Fruit fly (Drosophila melanogaster) whole organism, embryonic: ENCODE measurements around the gene Shawn.
A peak's percentile ranks its signal among the peaks of the same experiment; 100 is the strongest.

Experiments
- Bteb2 ChIP-seq: fragments of 200-800 bp; sonication (Bioruptor generic); optimal IDR thresholded peaks from 2 replicates; lab custom pipeline; 2016; ENCODE audit warnings: missing biosample characterization, missing genetic modification characterization
- CG10147 ChIP-seq: fragments of 200-800 bp; sonication (Bioruptor generic); optimal IDR thresholded peaks from 2 replicates; lab custom pipeline; 2019; ENCODE audit warnings: missing biosample characterization, mild to moderate bottlenecking, missing genetic modification characterization, moderate library complexity
- CG10543 ChIP-seq: fragments of 200-800 bp; sonication (Bioruptor generic); optimal IDR thresholded peaks from 3 replicates; lab custom pipeline; 2017; ENCODE audit warnings: missing biosample characterization, mild to moderate bottlenecking, missing genetic modification characterization, moderate library complexity
- CG10959 ChIP-seq: fragments of 200-800 bp; sonication (Bioruptor generic); IDR thresholded peaks from 2 replicates; pipeline ENCODE4 v1.3.6; 2022; ENCODE audit warnings: missing biosample characterization, missing genetic modification characterization
- CG11247 ChIP-seq: fragments of 200-800 bp; sonication (Bioruptor generic); IDR thresholded peaks from 2 replicates; pipeline ENCODE4 v1.3.6; 2022; ENCODE audit warnings: missing biosample characterization, missing genetic modification characterization
- CG11398 ChIP-seq: fragments of 200-800 bp; sonication (Bioruptor generic); optimal IDR thresholded peaks from 2 replicates; lab custom pipeline; 2016; ENCODE audit warnings: missing biosample characterization, missing genetic modification characterization
- CG14014 ChIP-seq: fragments of 200-800 bp; sonication (Bioruptor generic); IDR thresholded peaks from 2 replicates; pipeline ENCODE4 v1.3.6; 2022; ENCODE audit warnings: missing biosample characterization, missing genetic modification characterization
- CG14860 ChIP-seq: fragments of 200-800 bp; sonication (Bioruptor generic); IDR thresholded peaks from 3 replicates; pipeline ENCODE4 v1.3.6; 2022; ENCODE audit warnings: missing biosample characterization, missing genetic modification characterization; ENCODE audit not compliant: partially characterized antibody
- CG15479 ChIP-seq: fragments of 200-800 bp; sonication (Bioruptor generic); optimal IDR thresholded peaks from 3 replicates; lab custom pipeline; 2019; ENCODE audit warnings: missing biosample characterization, mild to moderate bottlenecking, missing genetic modification characterization, moderate library complexity
- CG4707 ChIP-seq: fragments of 200-800 bp; sonication (Bioruptor generic); optimal IDR thresholded peaks from 2 replicates; lab custom pipeline; 2018; ENCODE audit warnings: missing biosample characterization, mild to moderate bottlenecking, missing genetic modification characterization, moderate library complexity
- CG4820 ChIP-seq: fragments of 200-800 bp; sonication (Bioruptor generic); optimal IDR thresholded peaks from 3 replicates; lab custom pipeline; 2016; ENCODE audit warnings: missing biosample characterization, missing genetic modification characterization
- CG6175 ChIP-seq: fragments of 200-800 bp; sonication (Bioruptor generic); IDR thresholded peaks from 3 replicates; pipeline ENCODE4 v1.3.6; 2022; ENCODE audit warnings: missing biosample characterization, missing genetic modification characterization
- CG6765 ChIP-seq: fragments of 200-800 bp; sonication (Bioruptor generic); optimal IDR thresholded peaks from 3 replicates; lab custom pipeline; 2017; ENCODE audit warnings: missing biosample characterization, mild to moderate bottlenecking, missing genetic modification characterization
- CG8089 ChIP-seq: fragments of 200-800 bp; sonication (Bioruptor generic); optimal IDR thresholded peaks from 3 replicates; lab custom pipeline; 2016; ENCODE audit warnings: missing biosample characterization, missing genetic modification characterization
- CG9932 ChIP-seq: fragments of 200-800 bp; sonication (Bioruptor generic); IDR thresholded peaks from 2 replicates; pipeline ENCODE4 v1.3.6; 2022; ENCODE audit warnings: missing biosample characterization, missing genetic modification characterization
- CTCF ChIP-seq: fragments of 200-800 bp; sonication (Bioruptor generic); optimal IDR thresholded peaks from 2 replicates; lab custom pipeline; 2017; ENCODE audit warnings: missing biosample characterization, mild to moderate bottlenecking, missing genetic modification characterization, moderate library complexity
- Dek ChIP-seq: fragments of 200-800 bp; sonication (Bioruptor generic); optimal IDR thresholded peaks from 3 replicates; lab custom pipeline; 2019; ENCODE audit warnings: missing biosample characterization, mild to moderate bottlenecking, missing genetic modification characterization, moderate library complexity
- ERR ChIP-seq: fragments of 200-800 bp; sonication (Bioruptor generic); optimal IDR thresholded peaks from 2 replicates; lab custom pipeline; 2016; ENCODE audit warnings: missing biosample characterization, missing genetic modification characterization
- Eip74EF ChIP-seq, 2 experiments: fragments of 200-800 bp in 1 of 2; fragments of >200 bp in 1 of 2; sonication (Bioruptor generic) in 1 of 2; optimal IDR thresholded peaks; 2 replicates each; lab custom pipeline; 2017 to 2019; ENCODE audit warnings: missing biosample characterization in 2 of 2, missing genetic modification characterization in 2 of 2, mild to moderate bottlenecking in 1 of 2, moderate library complexity in 1 of 2
- Elba2 ChIP-seq: fragments of 200-800 bp; sonication (Bioruptor generic); optimal IDR thresholded peaks from 3 replicates; lab custom pipeline; 2016; ENCODE audit warnings: missing biosample characterization, missing genetic modification characterization
- GATAe ChIP-seq: fragments of 200-800 bp; sonication (Bioruptor generic); conservative IDR thresholded peaks from 2 replicates; pipeline ENCODE4 v1.3.6; 2022; ENCODE audit warnings: missing biosample characterization, missing genetic modification characterization
- H2.0 ChIP-seq: fragments of 200-800 bp; sonication (Bioruptor generic); IDR thresholded peaks from 2 replicates; pipeline ENCODE4 v1.3.6; 2022; ENCODE audit warnings: missing biosample characterization, missing genetic modification characterization
- HHEX ChIP-seq: fragments of 200-800 bp; sonication (Bioruptor generic); optimal IDR thresholded peaks from 3 replicates; lab custom pipeline; 2017; ENCODE audit warnings: missing biosample characterization, mild to moderate bottlenecking, missing genetic modification characterization, missing genetic modification reagents
- HmgD ChIP-seq: fragments of 200-800 bp; sonication (Bioruptor generic); optimal IDR thresholded peaks from 3 replicates; lab custom pipeline; 2016; ENCODE audit warnings: missing biosample characterization, missing genetic modification characterization
- MESR4 ChIP-seq: fragments of 200-800 bp; sonication (Bioruptor generic); optimal IDR thresholded peaks from 2 replicates; lab custom pipeline; 2018; ENCODE audit warnings: missing biosample characterization, mild to moderate bottlenecking, missing genetic modification characterization, moderate library complexity
- Mad ChIP-seq: fragments of 200-800 bp; sonication (Bioruptor generic); optimal IDR thresholded peaks from 2 replicates; lab custom pipeline; 2016; ENCODE audit warnings: missing biosample characterization, missing genetic modification characterization
- Max ChIP-seq: fragments of 200-800 bp; sonication (Bioruptor generic); optimal IDR thresholded peaks from 2 replicates; lab custom pipeline; 2016; ENCODE audit warnings: missing biosample characterization, mild to moderate bottlenecking, missing genetic modification characterization
- Mrtf ChIP-seq: fragments of 200-800 bp; sonication (Bioruptor generic); IDR thresholded peaks from 3 replicates; pipeline ENCODE4 v1.3.6; 2022; ENCODE audit warnings: missing biosample characterization, missing genetic modification characterization
- Sox102F ChIP-seq: fragments of 200-800 bp; sonication (Bioruptor generic); optimal IDR thresholded peaks from 2 replicates; lab custom pipeline; 2018; ENCODE audit warnings: missing biosample characterization, mild to moderate bottlenecking, missing genetic modification characterization, moderate library complexity
- Taf1 ChIP-seq: fragments of 200-800 bp; sonication (Bioruptor generic); IDR thresholded peaks from 2 replicates; pipeline ENCODE4 v1.3.6; 2022; ENCODE audit warnings: missing biosample characterization, missing genetic modification characterization
- Trl ChIP-seq, 3 experiments: fragments of >200 bp in 2 of 3; fragments of 200-800 bp in 1 of 3; sonication (Bioruptor generic) in 1 of 3; optimal IDR thresholded peaks; 2 replicates in 1 of 3; 3 replicates in 2 of 3; lab custom pipeline; 2016 to 2017; ENCODE audit warnings: missing biosample characterization in 1 of 3, missing genetic modification characterization in 1 of 3
- ara ChIP-seq: fragments of 200-800 bp; sonication (Bioruptor generic); IDR thresholded peaks from 2 replicates; pipeline ENCODE4 v1.3.6; 2022; ENCODE audit warnings: missing biosample characterization, missing genetic modification characterization
- cas ChIP-seq: fragments of 200-800 bp; sonication (Bioruptor generic); IDR thresholded peaks from 2 replicates; pipeline ENCODE4 v1.3.6; 2022; ENCODE audit warnings: missing biosample characterization, missing genetic modification characterization
- fru ChIP-seq: fragments of >200 bp; optimal IDR thresholded peaks from 2 replicates; lab custom pipeline; 2017
- gfzf ChIP-seq: fragments of 200-800 bp; sonication (Bioruptor generic); optimal IDR thresholded peaks from 2 replicates; lab custom pipeline; 2016; ENCODE audit warnings: missing biosample characterization, mild to moderate bottlenecking, missing genetic modification characterization, moderate library complexity
- hb ChIP-seq: fragments of 200-800 bp; sonication (Bioruptor generic); IDR thresholded peaks from 3 replicates; pipeline ENCODE4 v1.3.6; 2022; ENCODE audit warnings: missing biosample characterization, missing genetic modification characterization; ENCODE audit not compliant: partially characterized antibody
- ind ChIP-seq: fragments of 200-800 bp; sonication (Bioruptor generic); optimal IDR thresholded peaks from 3 replicates; lab custom pipeline; 2016; ENCODE audit warnings: missing biosample characterization, missing genetic modification characterization
- kni ChIP-seq: fragments of 200-800 bp; sonication (Bioruptor generic); optimal IDR thresholded peaks from 3 replicates; lab custom pipeline; 2017; ENCODE audit warnings: mild to moderate bottlenecking, missing biosample characterization, missing genetic modification reagents, missing genetic modification characterization
- lbe ChIP-seq: fragments of 200-800 bp; sonication (Bioruptor generic); optimal IDR thresholded peaks from 2 replicates; lab custom pipeline; 2016; ENCODE audit warnings: missing biosample characterization, mild to moderate bottlenecking, missing genetic modification characterization
- odd ChIP-seq: fragments of 200-800 bp; sonication (Bioruptor generic); optimal IDR thresholded peaks from 2 replicates; lab custom pipeline; 2017; ENCODE audit warnings: missing biosample characterization, mild to moderate bottlenecking, missing genetic modification characterization
- pan ChIP-seq, 4 experiments: fragments of >200 bp in 3 of 4; fragments of 200-800 bp in 1 of 4; sonication (Bioruptor generic) in 1 of 4; optimal IDR thresholded peaks in 3 of 4; IDR thresholded peaks in 1 of 4; 2 replicates each; pipeline versions ENCODE4 v1.3.6 to Lab custom; 2017 to 2022; ENCODE audit warnings: missing biosample characterization in 2 of 4, missing genetic modification characterization in 2 of 4, mixed read lengths in 1 of 4
- pho ChIP-seq: fragments of 200-800 bp; sonication (Bioruptor generic); optimal IDR thresholded peaks from 2 replicates; lab custom pipeline; 2016; ENCODE audit warnings: missing biosample characterization, missing genetic modification characterization
- rib ChIP-seq: fragments of 200-800 bp; sonication (Bioruptor generic); IDR thresholded peaks from 2 replicates; pipeline ENCODE4 v1.3.6; 2022; ENCODE audit warnings: missing biosample characterization, missing genetic modification characterization
- schlank ChIP-seq: fragments of 200-800 bp; sonication (Bioruptor generic); optimal IDR thresholded peaks from 2 replicates; lab custom pipeline; 2018; ENCODE audit warnings: missing biosample characterization, mild to moderate bottlenecking, missing genetic modification characterization
- slou ChIP-seq: fragments of 200-800 bp; sonication (Bioruptor generic); optimal IDR thresholded peaks from 3 replicates; lab custom pipeline; 2016; ENCODE audit warnings: missing biosample characterization, missing genetic modification characterization
- tap ChIP-seq: fragments of 200-800 bp; optimal IDR thresholded peaks from 3 replicates; lab custom pipeline; 2019; ENCODE audit warnings: missing biosample characterization, mild to moderate bottlenecking, missing genetic modification characterization, moderate library complexity
- tll ChIP-seq, 2 experiments: fragments of 200-800 bp in 1 of 2; fragments of >200 bp in 1 of 2; sonication (Bioruptor generic) in 1 of 2; optimal IDR thresholded peaks; 2 replicates each; lab custom pipeline; 2017 to 2019; ENCODE audit warnings: missing biosample characterization in 2 of 2, missing genetic modification characterization in 2 of 2, mild to moderate bottlenecking in 1 of 2, moderate library complexity in 1 of 2
- tup ChIP-seq: fragments of 200-800 bp; sonication (Bioruptor generic); optimal IDR thresholded peaks from 2 replicates; lab custom pipeline; 2016; ENCODE audit warnings: missing biosample characterization, mild to moderate bottlenecking, missing genetic modification characterization, moderate library complexity
- tx ChIP-seq: fragments of 200-800 bp; sonication (Bioruptor generic); optimal IDR thresholded peaks from 2 replicates; lab custom pipeline; 2016; ENCODE audit warnings: missing biosample characterization, missing genetic modification characterization
- usp ChIP-seq: fragments of >200 bp; optimal IDR thresholded peaks from 2 replicates; lab custom pipeline; 2017; ENCODE audit warnings: missing biosample characterization, missing genetic modification characterization

Shawn gene

dm6 chrX:19579648-19580301 lies 31.6 kb upstream of the Shawn start, which contains the start of gene Tao (continued):
- TF ChIP-seq HmgD: no peak
- TF ChIP-seq rib (GFP tag; lab: Robert Waterston, UW): no peak
- TF ChIP-seq cas (GFP tag; lab: Robert Waterston, UW): no peak
- no peak for TF ChIP-seq tup (GFP tag; lab: Kevin White, UChicago)
- TF ChIP-seq CG6175 (GFP tag; lab: Robert Waterston, UW): no peak
- TF ChIP-seq tll (GFP tag; optimal IDR thresholded peaks at IDR 0.05; lab: Kevin White, UChicago): no peak
- TF ChIP-seq HHEX: no peak
- TF ChIP-seq CG9932 (GFP tag; lab: Robert Waterston, UW): no peak
- TF ChIP-seq Taf1 (GFP tag; lab: Robert Waterston, UW): no peak
- TF ChIP-seq gfzf (GFP tag; lab: Kevin White, UChicago): peak; percentile 78
- TF ChIP-seq lbe (GFP tag; lab: Kevin White, UChicago): no peak
- no peak for TF ChIP-seq pan (optimal IDR thresholded peaks at IDR 0.05; lab: Kevin White, UChicago)
- no peak for TF ChIP-seq pan (GFP tag; optimal IDR thresholded peaks at IDR 0.05 in 1 of 2, IDR thresholded peaks at IDR 0.05 in 1 of 2)
- peak; percentile 88; the same call in 2 of the 3 replicates for TF ChIP-seq CG14860 (GFP tag; lab: Robert Waterston, UW)
- no peak for TF ChIP-seq MESR4 (GFP tag; lab: Kevin White, UChicago)
- no peak for TF ChIP-seq H2.0 (GFP tag; lab: Robert Waterston, UW)
- TF ChIP-seq Sox102F: no peak
- no peak for TF ChIP-seq CTCF (GFP tag; lab: Kevin White, UChicago)
- no peak for TF ChIP-seq CG8089 (GFP tag; lab: Kevin White, UChicago)
- no peak for TF ChIP-seq pho (GFP tag; lab: Kevin White, UChicago)
- no peak for TF ChIP-seq Bteb2 (GFP tag; lab: Kevin White, UChicago)
- TF ChIP-seq ara (GFP tag; lab: Robert Waterston, UW): no peak
- no peak for TF ChIP-seq fru (lab: Kevin White, UChicago)
- no peak for TF ChIP-seq schlank (tag; lab: Kevin White, UChicago)
- no peak for TF ChIP-seq CG4820 (GFP tag; lab: Kevin White, UChicago)
- no peak for TF ChIP-seq Elba2 (GFP tag; lab: Kevin White, UChicago)
- no peak for TF ChIP-seq Dek (tag; lab: Kevin White, UChicago)
- TF ChIP-seq CG6765 (GFP tag; lab: Kevin White, UChicago): no peak
- no peak for TF ChIP-seq slou (GFP tag; lab: Kevin White, UChicago)
- TF ChIP-seq tx (GFP tag; lab: Kevin White, UChicago): no peak
- TF ChIP-seq Trl (optimal IDR thresholded peaks at IDR 0.05; lab: Kevin White, UChicago): no peak
- TF ChIP-seq Trl (GFP tag; optimal IDR thresholded peaks at IDR 0.05; lab: Kevin White, UChicago): no peak
- no peak for TF ChIP-seq Mad (GFP tag; lab: Kevin White, UChicago)
- TF ChIP-seq GATAe (GFP tag; lab: Robert Waterston, UW): no peak
- TF ChIP-seq CG11247 (GFP tag; lab: Robert Waterston, UW): no peak
- no peak for TF ChIP-seq CG10543 (GFP tag; lab: Kevin White, UChicago)
- peak; percentile 21 for TF ChIP-seq Max (GFP tag; lab: Kevin White, UChicago)
- TF ChIP-seq CG14014 (GFP tag; lab: Robert Waterston, UW): no peak
- TF ChIP-seq CG11398 (GFP tag; lab: Kevin White, UChicago): no peak
- no peak for TF ChIP-seq CG10959 (GFP tag; lab: Robert Waterston, UW)
- no peak for TF ChIP-seq usp (GFP tag; lab: Kevin White, UChicago)
- no peak for TF ChIP-seq CG10147 (GFP tag; lab: Kevin White, UChicago)
- no peak for TF ChIP-seq Eip74EF (GFP tag; optimal IDR thresholded peaks at IDR 0.05; lab: Kevin White, UChicago)
- TF ChIP-seq hb (GFP tag; lab: Robert Waterston, UW): peak; percentile 86
- TF ChIP-seq odd (GFP tag; lab: Kevin White, UChicago): no peak
- TF ChIP-seq CG4707 (GFP tag; lab: Kevin White, UChicago): no peak
- no peak for TF ChIP-seq ind (GFP tag; lab: Kevin White, UChicago)
- no peak for TF ChIP-seq CG15479 (GFP tag; lab: Kevin White, UChicago)
- no peak for TF ChIP-seq tap
- no peak for TF ChIP-seq kni (GFP tag; lab: Kevin White, UChicago)
- no peak for TF ChIP-seq Mrtf
- no peak for TF ChIP-seq ERR (GFP tag; lab: Kevin White, UChicago)
